Worm (Caenorhabditis elegans) whole organism, L3 larva: ENCODE data around the gene D2045.9.
A peak's percentile ranks its signal among the peaks of the same experiment; 100 is the strongest.

Source experiments
- R02D3.7 ChIP-seq: fragments of 150-350 bp; optimal IDR thresholded peaks from 2 replicates; lab custom pipeline; 2014; ENCODE audit warnings: missing biosample characterization, missing genetic modification characterization
- aly-2 ChIP-seq: fragments of 150-350 bp; optimal IDR thresholded peaks from 2 replicates; lab custom pipeline; 2014; ENCODE audit warnings: missing biosample characterization, missing genetic modification characterization
- ama-1 ChIP-seq: fragments of 150-350 bp; optimal IDR thresholded peaks from 2 replicates; lab custom pipeline; 2018
- ceh-16 ChIP-seq: sonication (generic microtip); optimal IDR thresholded peaks from 2 replicates; lab custom pipeline; 2017; ENCODE audit warnings: missing biosample characterization, missing genetic modification characterization
- ceh-28 ChIP-seq: fragments of 150-350 bp; optimal IDR thresholded peaks from 2 replicates; lab custom pipeline; 2014; ENCODE audit warnings: missing biosample characterization, missing genetic modification reagents, missing genetic modification characterization
- ceh-82 ChIP-seq: fragments of 150-350 bp; optimal IDR thresholded peaks from 2 replicates; lab custom pipeline; 2014; ENCODE audit warnings: missing biosample characterization, missing genetic modification characterization
- ceh-9 ChIP-seq: sonication (generic microtip); optimal IDR thresholded peaks from 2 replicates; lab custom pipeline; 2018; ENCODE audit warnings: missing biosample characterization, missing genetic modification characterization
- egl-5 ChIP-seq: fragments of 150-350 bp; optimal IDR thresholded peaks from 2 replicates; lab custom pipeline; 2017; ENCODE audit warnings: missing biosample characterization, missing genetic modification reagents, missing genetic modification characterization, inconsistent platforms
- elt-1 ChIP-seq: fragments of 150-350 bp; optimal IDR thresholded peaks from 2 replicates; lab custom pipeline; 2014; ENCODE audit warnings: missing biosample characterization, missing genetic modification characterization
- elt-2 ChIP-seq: sonication (generic microtip); optimal IDR thresholded peaks from 2 replicates; lab custom pipeline; 2016; ENCODE audit warnings: missing genetic modification reagents, mild to moderate bottlenecking, missing genetic modification characterization, missing compliant biosample characterization
- eor-1 ChIP-seq, 2 experiments: fragments of 150-350 bp; optimal IDR thresholded peaks; 2 replicates each; lab custom pipeline; 2014 to 2018; ENCODE audit warnings: missing biosample characterization in 2 of 2, missing genetic modification characterization in 2 of 2
- fkh-10 ChIP-seq: sonication (generic microtip); optimal IDR thresholded peaks from 2 replicates; lab custom pipeline; 2017; ENCODE audit warnings: missing biosample characterization, missing genetic modification reagents, missing genetic modification characterization
- fkh-2 ChIP-seq: fragments of 150-350 bp; optimal IDR thresholded peaks from 2 replicates; lab custom pipeline; 2014; ENCODE audit warnings: missing biosample characterization, missing genetic modification reagents, missing genetic modification characterization
- fos-1 ChIP-seq: fragments of 150-350 bp; optimal IDR thresholded peaks from 2 replicates; lab custom pipeline; 2014; ENCODE audit warnings: missing biosample characterization, missing genetic modification characterization
- hmg-11 ChIP-seq: sonication (generic microtip); optimal IDR thresholded peaks from 2 replicates; lab custom pipeline; 2016; ENCODE audit warnings: missing genetic modification characterization, missing compliant biosample characterization
- jun-1 ChIP-seq: fragments of 150-350 bp; optimal IDR thresholded peaks from 2 replicates; lab custom pipeline; 2014; ENCODE audit warnings: missing biosample characterization, missing genetic modification reagents, missing genetic modification characterization
- lin-39 ChIP-seq: fragments of 150-350 bp; optimal IDR thresholded peaks from 2 replicates; lab custom pipeline; 2018; ENCODE audit warnings: missing biosample characterization, missing genetic modification reagents, missing genetic modification characterization
- lsy-12 ChIP-seq: sonication (generic microtip); optimal IDR thresholded peaks from 2 replicates; lab custom pipeline; 2016; ENCODE audit warnings: mild to moderate bottlenecking, missing genetic modification characterization, missing compliant biosample characterization
- mdl-1 ChIP-seq: fragments of 150-350 bp; optimal IDR thresholded peaks from 2 replicates; lab custom pipeline; 2014; ENCODE audit warnings: missing biosample characterization, missing genetic modification characterization
- mml-1 ChIP-seq: fragments of 150-350 bp; sonication (generic microtip); optimal IDR thresholded peaks from 3 replicates; lab custom pipeline; 2014; ENCODE audit warnings: missing biosample characterization, missing genetic modification characterization
- nfya-1 ChIP-seq: sonication (generic microtip); optimal IDR thresholded peaks from 2 replicates; lab custom pipeline; 2017; ENCODE audit warnings: missing genetic modification characterization, mild to moderate bottlenecking, missing compliant biosample characterization, antibody characterized with exemption, moderate library complexity; ENCODE audit not compliant: insufficient read depth
- nhr-11 ChIP-seq: fragments of 150-350 bp; optimal IDR thresholded peaks from 2 replicates; lab custom pipeline; 2014; ENCODE audit warnings: missing biosample characterization, missing genetic modification characterization
- nhr-12 ChIP-seq: fragments of 150-350 bp; optimal IDR thresholded peaks from 2 replicates; lab custom pipeline; 2014; ENCODE audit warnings: missing biosample characterization, missing genetic modification characterization
- nhr-23 ChIP-seq: fragments of 150-350 bp; optimal IDR thresholded peaks from 2 replicates; lab custom pipeline; 2014; ENCODE audit warnings: missing biosample characterization, missing genetic modification reagents, missing genetic modification characterization
- nhr-25 ChIP-seq: sonication (generic microtip); optimal IDR thresholded peaks from 2 replicates; lab custom pipeline; 2017; ENCODE audit warnings: missing biosample characterization, missing genetic modification characterization
- nhr-28 ChIP-seq: fragments of 150-350 bp; optimal IDR thresholded peaks from 2 replicates; lab custom pipeline; 2014; ENCODE audit warnings: missing biosample characterization, missing genetic modification characterization
- nhr-43 ChIP-seq: sonication (generic microtip); optimal IDR thresholded peaks from 2 replicates; lab custom pipeline; 2016; ENCODE audit warnings: mild to moderate bottlenecking, missing genetic modification characterization, missing compliant biosample characterization; ENCODE audit not compliant: poor library complexity, severe bottlenecking
- nhr-67 ChIP-seq: fragments of 150-350 bp; optimal IDR thresholded peaks from 2 replicates; lab custom pipeline; 2014; ENCODE audit warnings: missing biosample characterization, missing genetic modification characterization
- nhr-76 ChIP-seq: fragments of 150-350 bp; sonication (generic microtip); optimal IDR thresholded peaks from 5 replicates; lab custom pipeline; 2014; ENCODE audit warnings: missing biosample characterization, missing genetic modification characterization
- nhr-77 ChIP-seq: fragments of 150-350 bp; optimal IDR thresholded peaks from 2 replicates; lab custom pipeline; 2014; ENCODE audit warnings: missing biosample characterization, missing genetic modification characterization
- pha-4 ChIP-seq: fragments of 150-350 bp; optimal IDR thresholded peaks from 2 replicates; lab custom pipeline; 2014; ENCODE audit warnings: missing biosample characterization, missing genetic modification reagents, missing genetic modification characterization
- pqm-1 ChIP-seq: fragments of 150-350 bp; optimal IDR thresholded peaks from 2 replicates; lab custom pipeline; 2017; ENCODE audit warnings: missing biosample characterization, missing genetic modification characterization, inconsistent platforms
- sea-2 ChIP-seq: fragments of 150-350 bp; sonication (generic microtip); optimal IDR thresholded peaks from 4 replicates; lab custom pipeline; 2014; ENCODE audit warnings: missing biosample characterization, missing genetic modification reagents, missing genetic modification characterization
- skn-1 ChIP-seq: fragments of 150-350 bp; optimal IDR thresholded peaks from 2 replicates; lab custom pipeline; 2014; ENCODE audit warnings: missing biosample characterization, missing genetic modification characterization
- snpc-4 ChIP-seq: fragments of 150-350 bp; optimal IDR thresholded peaks from 2 replicates; lab custom pipeline; 2014; ENCODE audit warnings: missing biosample characterization, missing genetic modification characterization
- tbx-2 ChIP-seq: sonication (generic microtip); optimal IDR thresholded peaks from 2 replicates; lab custom pipeline; 2016; ENCODE audit warnings: mild to moderate bottlenecking, missing genetic modification characterization, missing compliant biosample characterization
- unc-62 ChIP-seq: fragments of 150-350 bp; sonication (generic microtip); optimal IDR thresholded peaks from 4 replicates; lab custom pipeline; 2014; ENCODE audit warnings: missing biosample characterization, missing genetic modification reagents, missing genetic modification characterization
- zag-1 ChIP-seq: fragments of 150-350 bp; optimal IDR thresholded peaks from 2 replicates; lab custom pipeline; 2014; ENCODE audit warnings: missing biosample characterization, missing genetic modification characterization
- ztf-11 ChIP-seq: fragments of 150-350 bp; optimal IDR thresholded peaks from 2 replicates; lab custom pipeline; 2014; ENCODE audit warnings: missing biosample characterization, missing genetic modification characterization

Gene D2045.9

DNA sequence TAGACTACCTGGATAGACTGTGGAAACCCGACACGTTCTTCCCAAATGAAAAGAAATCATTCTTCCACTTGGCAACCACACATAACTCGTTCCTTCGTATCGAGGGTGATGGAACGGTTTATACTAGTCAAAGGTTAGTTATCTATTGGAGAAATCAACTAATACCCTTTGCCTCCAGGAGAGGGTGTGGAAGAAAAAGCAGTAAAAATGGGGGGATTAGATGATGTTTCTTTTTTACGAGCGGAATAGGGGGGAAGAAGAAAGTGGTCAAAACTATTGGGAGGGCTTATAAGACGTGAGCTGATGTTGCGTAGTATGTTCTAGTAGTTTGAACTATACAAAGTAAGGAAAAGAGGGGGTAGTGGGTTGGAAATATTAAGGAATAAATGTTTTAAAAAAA, 48.0 kb downstream of the D2045.9 start:
- TF ChIP-seq elt-1 (tag; lab: Kevin White, UChicago) (peak; percentile 64), elt-2 (tag; lab: Kevin White, UChicago) (no peak), unc-62 (no peak)

DNA sequence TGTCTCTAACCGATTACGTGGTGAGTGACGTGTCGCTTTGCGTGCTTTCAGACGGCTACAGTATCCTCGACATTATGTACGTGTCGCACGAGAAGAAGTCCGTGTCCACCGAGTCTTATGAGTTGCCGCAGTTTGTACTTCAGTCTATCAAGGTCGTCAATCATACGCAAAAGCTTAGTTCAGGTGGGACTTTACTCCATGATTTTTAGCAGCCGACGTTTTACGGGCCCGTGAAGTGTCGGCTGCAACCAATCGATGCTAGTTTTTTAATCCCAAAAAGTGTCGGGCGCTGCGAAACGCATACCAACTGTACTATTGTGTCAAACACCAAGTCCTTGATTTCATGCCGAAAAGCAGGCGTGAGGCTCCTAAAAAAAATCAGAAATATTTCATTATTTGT, 49.8 kb downstream of the D2045.9 start:
- TF ChIP-seq snpc-4 (tag; lab: Kevin White, UChicago) (peak; percentile 60), ceh-16 (tag; lab: Kevin White, UChicago) (no peak), skn-1 (tag; lab: Kevin White, UChicago) (no peak)

DNA sequence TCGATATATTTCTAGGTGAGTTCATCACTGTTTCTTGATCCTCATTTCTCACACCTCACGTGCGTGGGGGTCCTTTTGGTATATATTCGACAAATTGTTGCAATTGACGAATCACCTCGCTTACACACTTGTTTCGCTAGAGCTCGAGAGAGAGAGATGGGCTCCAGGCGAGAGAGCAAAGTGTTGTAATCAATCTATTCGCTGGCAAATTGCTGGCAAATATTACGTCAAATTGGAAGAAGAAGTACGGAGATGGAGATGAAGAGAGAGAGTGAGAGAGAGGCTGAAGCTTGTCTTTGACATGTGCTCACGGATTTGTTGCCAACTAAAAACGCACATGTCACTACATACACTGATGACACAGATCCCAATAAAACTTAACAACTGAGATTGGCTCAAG, 50.9 kb downstream of the D2045.9 start:
- TF ChIP-seq ztf-11 (tag; lab: Kevin White, UChicago) (no peak), egl-5 (tag; lab: Kevin White, UChicago) (peak; percentile 34), jun-1 (tag; lab: Kevin White, UChicago) (no peak), hmg-11 (tag; lab: Kevin White, UChicago) (no peak), nfya-1 (peak; percentile 41), fkh-10 (no peak), nhr-77 (tag; lab: Kevin White, UChicago) (no peak), nhr-11 (tag; lab: Kevin White, UChicago) (peak; percentile 50), fos-1 (no peak), nhr-23 (tag; lab: Kevin White, UChicago) (no peak), ceh-82 (no peak), elt-1 (tag; lab: Kevin White, UChicago) (no peak), mdl-1 (no peak), fkh-2 (no peak), aly-2 (tag; lab: Kevin White, UChicago) (no peak), nhr-76 (no peak), ceh-16 (tag; lab: Kevin White, UChicago) (no peak), nhr-12 (tag; lab: Kevin White, UChicago) (no peak), nhr-25 (tag; lab: Kevin White, UChicago) (no peak), skn-1 (tag; lab: Kevin White, UChicago) (no peak), eor-1 (tag; optimal IDR thresholded peaks at IDR 0.05; lab: Kevin White, UChicago) (no peak), sea-2 (no peak), tbx-2 (tag; lab: Kevin White, UChicago) (no peak), elt-2 (tag; lab: Kevin White, UChicago) (no peak), nhr-67 (tag; lab: Kevin White, UChicago) (no peak), pqm-1 (tag; lab: Kevin White, UChicago) (no peak), R02D3.7 (no peak), lin-39 (tag; lab: Kevin White, UChicago) (peak; percentile 76), mml-1 (tag; lab: Kevin White, UChicago) (no peak), pha-4 (tag; lab: Kevin White, UChicago) (no peak), zag-1 (tag; lab: Kevin White, UChicago) (no peak), unc-62 (no peak)

DNA sequence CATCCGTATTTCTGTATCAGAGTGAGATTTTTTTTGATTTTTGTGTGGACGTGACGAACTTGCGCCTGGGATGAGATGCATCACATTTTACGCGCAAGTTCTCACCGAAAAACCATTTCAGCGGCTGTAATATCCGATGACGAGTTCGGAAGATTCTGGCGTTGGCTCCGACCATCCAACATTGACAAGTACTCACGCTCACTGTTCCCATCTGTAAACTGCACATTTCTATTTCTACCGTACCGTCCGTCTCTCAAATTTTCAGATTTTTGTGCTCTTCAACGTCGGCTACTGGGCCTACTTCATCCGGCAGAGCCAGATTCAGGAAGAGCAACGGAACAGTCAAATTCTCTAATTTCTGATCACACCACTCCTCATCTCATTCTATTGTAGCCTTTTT, 52.4 kb downstream of the D2045.9 start:
- no peak for TF ChIP-seq lsy-12 (tag; lab: Kevin White, UChicago)
- no peak for TF ChIP-seq nhr-11 (tag; lab: Kevin White, UChicago)
- TF ChIP-seq skn-1 (tag; lab: Kevin White, UChicago), result no peak
- no peak for TF ChIP-seq nhr-28 (tag; lab: Kevin White, UChicago)
- TF ChIP-seq mdl-1, result no peak
- TF ChIP-seq pqm-1 (tag; lab: Kevin White, UChicago), result no peak
- TF ChIP-seq nhr-12 (tag; lab: Kevin White, UChicago), result no peak
- no peak for TF ChIP-seq nhr-67 (tag; lab: Kevin White, UChicago)
- no peak for TF ChIP-seq ceh-9 (tag; lab: Kevin White, UChicago)
- no peak for TF ChIP-seq ceh-28 (tag; lab: Kevin White, UChicago)
- no peak for TF ChIP-seq ama-1
- TF ChIP-seq ztf-11 (tag; lab: Kevin White, UChicago), result no peak
- no peak for TF ChIP-seq nhr-77 (tag; lab: Kevin White, UChicago)
- no peak for TF ChIP-seq nhr-25 (tag; lab: Kevin White, UChicago)
- no peak for TF ChIP-seq snpc-4 (tag; lab: Kevin White, UChicago)
- no peak for TF ChIP-seq ceh-82
- TF ChIP-seq ceh-16 (tag; lab: Kevin White, UChicago), result no peak
- TF ChIP-seq nhr-43, result no peak
